Worm (Caenorhabditis elegans) whole organism, L1 larva: ENCODE measurements around the gene let-70.

Experiments used
- C04F5.9 ChIP-seq: sonication (generic microtip); optimal IDR thresholded peaks from 2 replicates; lab custom pipeline; 2016; ENCODE audit warnings: missing genetic modification characterization, missing compliant biosample characterization
- C34B4.2 ChIP-seq: sonication (generic microtip); optimal IDR thresholded peaks from 2 replicates; lab custom pipeline; 2017; ENCODE audit warnings: mild to moderate bottlenecking, missing genetic modification characterization, missing compliant biosample characterization
- F16B12.6 ChIP-seq: fragments of 150-350 bp; optimal IDR thresholded peaks from 2 replicates; lab custom pipeline; 2014; ENCODE audit warnings: missing biosample characterization, missing genetic modification characterization
- ama-1 ChIP-seq: fragments of 150-350 bp; optimal IDR thresholded peaks from 2 replicates; lab custom pipeline; 2014
- blmp-1 ChIP-seq: fragments of 150-350 bp; optimal IDR thresholded peaks from 2 replicates; lab custom pipeline; 2014; ENCODE audit warnings: missing biosample characterization, missing genetic modification characterization
- ceh-8 ChIP-seq: fragments of 200-800 bp; sonication (Bioruptor generic); optimal IDR thresholded peaks from 2 replicates; lab custom pipeline; 2018; ENCODE audit warnings: mild to moderate bottlenecking, missing genetic modification characterization, moderate library complexity, missing compliant biosample characterization
- dpl-1 ChIP-seq, 3 experiments: fragments of 150-350 bp in 2 of 3; sonication (generic microtip) in 1 of 3; optimal IDR thresholded peaks; 2 replicates each; lab custom pipeline; 2014 to 2017; ENCODE audit warnings: missing biosample characterization in 3 of 3, missing genetic modification characterization in 3 of 3, missing genetic modification reagents in 3 of 3
- efl-1 ChIP-seq, 4 experiments: fragments of 150-350 bp; optimal IDR thresholded peaks in 3 of 4; peaks in 1 of 4; 1 replicate in 1 of 4; 2 replicates in 3 of 4; lab custom pipeline; 2014; ENCODE audit warnings: missing biosample characterization in 2 of 4, missing genetic modification characterization in 2 of 4, missing genetic modification reagents in 2 of 4
- elt-3 ChIP-seq, 6 experiments: fragments of 150-350 bp in 1 of 6; sonication (generic microtip); optimal IDR thresholded peaks; 2 replicates each; lab custom pipeline; 2017 to 2018; ENCODE audit warnings: missing biosample characterization in 6 of 6, missing genetic modification characterization in 6 of 6, inconsistent platforms in 1 of 6
- fos-1 ChIP-seq: fragments of 150-350 bp; optimal IDR thresholded peaks from 2 replicates; lab custom pipeline; 2014; ENCODE audit warnings: missing biosample characterization, missing genetic modification characterization
- grh-1 ChIP-seq: fragments of 200-800 bp; sonication (Bioruptor generic); IDR thresholded peaks from 2 replicates; pipeline ENCODE4 v1.3.6; 2022; ENCODE audit warnings: missing genetic modification reagents, missing genetic modification characterization, missing compliant biosample characterization
- hlh-17 ChIP-seq: fragments of 200-800 bp; sonication (Bioruptor generic); optimal IDR thresholded peaks from 2 replicates; lab custom pipeline; 2018; ENCODE audit warnings: missing genetic modification characterization, mild to moderate bottlenecking, missing compliant biosample characterization, moderate library complexity, borderline replicate concordance
- hlh-4 ChIP-seq: sonication (generic microtip); optimal IDR thresholded peaks from 2 replicates; lab custom pipeline; 2016; ENCODE audit warnings: mild to moderate bottlenecking, missing genetic modification characterization, missing compliant biosample characterization
- irx-1 ChIP-seq: sonication (generic microtip); optimal IDR thresholded peaks from 2 replicates; lab custom pipeline; 2016; ENCODE audit warnings: missing genetic modification characterization, missing compliant biosample characterization
- isw-1 ChIP-seq: fragments of 200-800 bp; sonication (Bioruptor generic); IDR thresholded peaks from 2 replicates; pipeline ENCODE4 v1.3.6; 2022; ENCODE audit warnings: missing genetic modification characterization, missing compliant biosample characterization
- jun-1 ChIP-seq: fragments of 150-350 bp; optimal IDR thresholded peaks from 2 replicates; lab custom pipeline; 2014; ENCODE audit warnings: missing biosample characterization, missing genetic modification reagents, missing genetic modification characterization
- lin-13 ChIP-seq: fragments of 150-350 bp; optimal IDR thresholded peaks from 2 replicates; lab custom pipeline; 2014; ENCODE audit warnings: missing biosample characterization, missing genetic modification reagents, missing genetic modification characterization
- lin-14 ChIP-seq: fragments of 200-800 bp; sonication (Bioruptor generic); optimal IDR thresholded peaks from 2 replicates; lab custom pipeline; 2018; ENCODE audit warnings: mild to moderate bottlenecking, missing genetic modification characterization, moderate library complexity, missing compliant biosample characterization
- lin-35 ChIP-seq, 2 experiments: fragments of 150-350 bp; optimal IDR thresholded peaks; 2 replicates each; lab custom pipeline; 2014; ENCODE audit warnings: missing biosample characterization in 2 of 2, missing genetic modification characterization in 2 of 2, missing genetic modification reagents in 2 of 2
- lin-39 ChIP-seq: fragments of 150-350 bp; optimal IDR thresholded peaks from 2 replicates; lab custom pipeline; 2014; ENCODE audit warnings: missing biosample characterization, missing genetic modification reagents, missing genetic modification characterization
- lir-3 ChIP-seq: sonication (generic microtip); optimal IDR thresholded peaks from 2 replicates; lab custom pipeline; 2016; ENCODE audit warnings: mild to moderate bottlenecking, missing genetic modification characterization, moderate library complexity, missing compliant biosample characterization; ENCODE audit not compliant: poor library complexity
- lsy-2 ChIP-seq, 2 experiments: fragments of 150-350 bp; optimal IDR thresholded peaks; 2 replicates each; lab custom pipeline; 2014; ENCODE audit warnings: missing biosample characterization in 2 of 2, missing genetic modification characterization in 2 of 2
- mab-9 ChIP-seq: fragments of 200-800 bp; sonication (Bioruptor generic); IDR thresholded peaks from 2 replicates; pipeline ENCODE4 v1.3.6; 2022; ENCODE audit warnings: missing genetic modification reagents, missing genetic modification characterization, missing compliant biosample characterization
- mdl-1 ChIP-seq, 2 experiments: fragments of 150-350 bp; optimal IDR thresholded peaks; 2 replicates each; lab custom pipeline; 2014 to 2017; ENCODE audit warnings: missing biosample characterization in 2 of 2, missing genetic modification characterization in 2 of 2, inconsistent platforms in 1 of 2
- mef-2 ChIP-seq: fragments of 150-350 bp; optimal IDR thresholded peaks from 2 replicates; lab custom pipeline; 2014; ENCODE audit warnings: missing biosample characterization, missing genetic modification characterization
- nhr-19 ChIP-seq: fragments of 200-800 bp; sonication (Bioruptor generic); conservative IDR thresholded peaks from 2 replicates; pipeline ENCODE4 v1.3.6; 2022; ENCODE audit warnings: missing genetic modification characterization, missing compliant biosample characterization
- nhr-20 ChIP-seq: sonication (generic microtip); optimal IDR thresholded peaks from 2 replicates; lab custom pipeline; 2016; ENCODE audit warnings: mild to moderate bottlenecking, missing genetic modification characterization, missing compliant biosample characterization
- nhr-237 ChIP-seq: fragments of 150-350 bp; optimal IDR thresholded peaks from 2 replicates; lab custom pipeline; 2014; ENCODE audit warnings: missing biosample characterization, missing genetic modification characterization
- nhr-71 ChIP-seq: sonication (generic microtip); optimal IDR thresholded peaks from 2 replicates; lab custom pipeline; 2016; ENCODE audit warnings: mild to moderate bottlenecking, missing genetic modification characterization, moderate library complexity, missing compliant biosample characterization
- nhr-84 ChIP-seq: sonication (generic microtip); optimal IDR thresholded peaks from 2 replicates; lab custom pipeline; 2017; ENCODE audit warnings: missing biosample characterization, missing genetic modification characterization
- nhr-85 ChIP-seq: sonication (generic microtip); peaks from one replicate; lab custom pipeline; 2016; ENCODE audit warnings: missing genetic modification characterization, inconsistent platforms, missing compliant biosample characterization
- nhr-90 ChIP-seq: sonication (generic microtip); optimal IDR thresholded peaks from 2 replicates; lab custom pipeline; 2016; ENCODE audit warnings: mild to moderate bottlenecking, missing genetic modification characterization, missing compliant biosample characterization; ENCODE audit not compliant: poor library complexity
- pag-3 ChIP-seq: sonication (generic microtip); optimal IDR thresholded peaks from 2 replicates; lab custom pipeline; 2017; ENCODE audit warnings: missing genetic modification characterization, mild to moderate bottlenecking, missing compliant biosample characterization, antibody characterized with exemption, borderline replicate concordance; ENCODE audit not compliant: insufficient read depth
- pax-3 ChIP-seq: fragments of 200-800 bp; sonication (Bioruptor generic); optimal IDR thresholded peaks from 2 replicates; lab custom pipeline; 2018; ENCODE audit warnings: mild to moderate bottlenecking, missing genetic modification characterization, moderate library complexity, missing compliant biosample characterization
- rnt-1 ChIP-seq: sonication (generic microtip); optimal IDR thresholded peaks from 2 replicates; lab custom pipeline; 2016; ENCODE audit warnings: mild to moderate bottlenecking, missing genetic modification characterization, moderate library complexity, missing compliant biosample characterization
- skn-1 ChIP-seq: fragments of 150-350 bp; optimal IDR thresholded peaks from 2 replicates; lab custom pipeline; 2014; ENCODE audit warnings: missing biosample characterization, missing genetic modification characterization
- snpc-4 ChIP-seq: fragments of 150-350 bp; optimal IDR thresholded peaks from 2 replicates; lab custom pipeline; 2014; ENCODE audit warnings: missing biosample characterization, missing genetic modification characterization
- snu-23 ChIP-seq: sonication (generic microtip); optimal IDR thresholded peaks from 2 replicates; lab custom pipeline; 2016; ENCODE audit warnings: missing genetic modification characterization, missing compliant biosample characterization
- swsn-7 ChIP-seq: sonication (generic microtip); optimal IDR thresholded peaks from 2 replicates; lab custom pipeline; 2016; ENCODE audit warnings: missing genetic modification characterization, missing compliant biosample characterization
- tbx-2 ChIP-seq: sonication (generic microtip); optimal IDR thresholded peaks from 2 replicates; lab custom pipeline; 2016; ENCODE audit warnings: missing genetic modification characterization, missing compliant biosample characterization
- tlp-1 ChIP-seq: fragments of 150-350 bp; optimal IDR thresholded peaks from 2 replicates; lab custom pipeline; 2014; ENCODE audit warnings: missing biosample characterization, missing genetic modification characterization
- vab-15 ChIP-seq: sonication (generic microtip); optimal IDR thresholded peaks from 2 replicates; lab custom pipeline; 2017; ENCODE audit warnings: missing genotype, mild to moderate bottlenecking, missing genetic modification characterization, missing compliant biosample characterization
- zag-1 ChIP-seq: fragments of 150-350 bp; optimal IDR thresholded peaks from 2 replicates; lab custom pipeline; 2014; ENCODE audit warnings: missing biosample characterization, missing genetic modification characterization
- zip-4 ChIP-seq: fragments of 200-800 bp; sonication (Bioruptor generic); optimal IDR thresholded peaks from 2 replicates; lab custom pipeline; 2018; ENCODE audit warnings: mild to moderate bottlenecking, missing genetic modification characterization, moderate library complexity, missing compliant biosample characterization
- ztf-4 ChIP-seq: fragments of 150-350 bp; optimal IDR thresholded peaks from 2 replicates; lab custom pipeline; 2014; ENCODE audit warnings: missing biosample characterization, missing genetic modification characterization

Gene let-70

ce11 chrIV:11092502-11093080 is 10.5 kb upstream of the let-70 start, which contains the start of gene bcc-1:
Gene bcc-1 (minus strand): TSS chrIV:11092552.
- peak in 5 of 6 experiments; percentile 31 to 95 (median 81) for TF ChIP-seq elt-3 (tag; optimal IDR thresholded peaks at IDR 0.05; lab: Kevin White, UChicago)
- TF ChIP-seq nhr-20, result peak; percentile 51
- TF ChIP-seq blmp-1 (tag; lab: Kevin White, UChicago), result peak; percentile 54
- TF ChIP-seq nhr-71, result peak; percentile 31
- no peak for TF ChIP-seq grh-1 (GFP tag; lab: Robert Waterston, UW)
- TF ChIP-seq lsy-2 (tag; optimal IDR thresholded peaks at IDR 0.05; lab: Kevin White, UChicago), result peak in 1 of 2 experiments; percentile 37
- TF ChIP-seq efl-1 (optimal IDR thresholded peaks at IDR 0.05; lab: Kevin White, UChicago), result no peak
- TF ChIP-seq efl-1 (GFP tag; optimal IDR thresholded peaks at IDR 0.05 in 1 of 2; lab: Kevin White, UChicago), result no peak
- TF ChIP-seq nhr-90 (tag; lab: Kevin White, UChicago), result peak; percentile 12
- peak in 1 of 2 experiments; percentile 34 for TF ChIP-seq lin-35 (GFP tag; optimal IDR thresholded peaks at IDR 0.05; lab: Kevin White, UChicago)
- TF ChIP-seq skn-1 (tag; lab: Kevin White, UChicago), result no peak
- TF ChIP-seq snu-23 (GFP tag; lab: Kevin White, UChicago), result peak; percentile 32
- TF ChIP-seq lir-3 (tag; lab: Kevin White, UChicago), result no peak

- no peak for TF ChIP-seq lin-13
- TF ChIP-seq jun-1, result no peak
- TF ChIP-seq pag-3, result no peak
- no peak for TF ChIP-seq mef-2 (tag; lab: Kevin White, UChicago)
- TF ChIP-seq tbx-2 (tag; lab: Kevin White, UChicago), result no peak
- no peak for TF ChIP-seq lin-39 (tag; lab: Kevin White, UChicago)
Observed at ce11 chrIV:11089527-11089926, 7.5 kb upstream of the let-70 start, which contains the start of gene M7.7. Gene M7.7 (plus strand): TSS chrIV:11089827.

ce11 chrIV:11083609-11084008 is 1.6 kb upstream of the let-70 start, which contains the start of gene klc-1:
Gene klc-1 (plus strand): TSS chrIV:11083735.
- TF ChIP-seq blmp-1 (tag; lab: Kevin White, UChicago) (no peak), dpl-1 (GFP tag; optimal IDR thresholded peaks at IDR 0.05; lab: Kevin White, UChicago) (peak in 1 of 3 experiments; percentile 2), nhr-237 (tag; lab: Kevin White, UChicago) (no peak), lsy-2 (tag; optimal IDR thresholded peaks at IDR 0.05; lab: Kevin White, UChicago) (peak; percentile 40 to 69), zag-1 (tag; lab: Kevin White, UChicago) (no peak)

- TF ChIP-seq irx-1 (tag; lab: Kevin White, UChicago), result peak; percentile 87
- peak; percentile 100 for TF ChIP-seq zag-1 (tag; lab: Kevin White, UChicago)
- peak; percentile 45 for TF ChIP-seq C34B4.2
- TF ChIP-seq tlp-1 (tag; lab: Kevin White, UChicago), result no peak
- TF ChIP-seq snpc-4 (tag; lab: Kevin White, UChicago), result peak; percentile 71
- no peak for TF ChIP-seq hlh-4 (tag; lab: Kevin White, UChicago)
- TF ChIP-seq vab-15 (tag; lab: Kevin White, UChicago), result peak; percentile 63
- TF ChIP-seq swsn-7 (tag; lab: Kevin White, UChicago), result peak; percentile 96
- peak; percentile 84 for TF ChIP-seq isw-1
- peak; percentile 70 for TF ChIP-seq pax-3
- peak; percentile 98 for TF ChIP-seq lin-14 (GFP tag; lab: Kevin White, UChicago)
- peak; percentile 67 for TF ChIP-seq C04F5.9 (tag; lab: Kevin White, UChicago)
- TF ChIP-seq tbx-2 (tag; lab: Kevin White, UChicago), result peak; percentile 97
- peak; percentile 34 for TF ChIP-seq F16B12.6
- peak; percentile 98 for TF ChIP-seq nhr-85 (tag; lab: Kevin White, UChicago)
- peak; percentile 91 for TF ChIP-seq nhr-19
- peak; percentile 73 for TF ChIP-seq ama-1 (lab: Kevin White, UChicago)
- TF ChIP-seq lir-3 (tag; lab: Kevin White, UChicago), result peak; percentile 89
- peak; percentile 81 for TF ChIP-seq mab-9 (GFP tag; lab: Robert Waterston, UW)
- TF ChIP-seq hlh-17 (GFP tag; lab: Kevin White, UChicago), result no peak
- TF ChIP-seq ceh-8, result peak; percentile 89
- TF ChIP-seq nhr-84 (tag; lab: Kevin White, UChicago), result no peak
- peak in 1 of 2 experiments; percentile 95 for TF ChIP-seq mdl-1 (tag; optimal IDR thresholded peaks at IDR 0.05; lab: Kevin White, UChicago)
- peak; percentile 91 for TF ChIP-seq fos-1 (tag; lab: Kevin White, UChicago)
- TF ChIP-seq rnt-1 (tag; lab: Kevin White, UChicago), result peak; percentile 84
- peak; percentile 60 for TF ChIP-seq zip-4 (GFP tag; lab: Kevin White, UChicago)
- peak; percentile 95 for TF ChIP-seq ztf-4 (tag; lab: Kevin White, UChicago)
Observed at ce11 chrIV:11082789-11083235, 759 bp upstream of the let-70 start.
